Worm (Caenorhabditis elegans): ENCODE data around the gene atat-2.

- TF ChIP-seq lin-13 (GFP tag; optimal IDR thresholded peaks at IDR 0.05) (no peak), ceh-20 (GFP tag; IDR thresholded peaks at IDR 0.05) (no peak), nhr-76 (tag; optimal IDR thresholded peaks at IDR 0.05) (no peak), R02D3.7 (tag; optimal IDR thresholded peaks at IDR 0.05) (no peak)
These were observed 41.2 kb downstream of the atat-2 start, which contains the start of gene F49E10.2 for ce11 chrX:5890080-5890479.
